Worm (Caenorhabditis elegans): Measurements from ENCODE around the gene srd-42.

DNA sequence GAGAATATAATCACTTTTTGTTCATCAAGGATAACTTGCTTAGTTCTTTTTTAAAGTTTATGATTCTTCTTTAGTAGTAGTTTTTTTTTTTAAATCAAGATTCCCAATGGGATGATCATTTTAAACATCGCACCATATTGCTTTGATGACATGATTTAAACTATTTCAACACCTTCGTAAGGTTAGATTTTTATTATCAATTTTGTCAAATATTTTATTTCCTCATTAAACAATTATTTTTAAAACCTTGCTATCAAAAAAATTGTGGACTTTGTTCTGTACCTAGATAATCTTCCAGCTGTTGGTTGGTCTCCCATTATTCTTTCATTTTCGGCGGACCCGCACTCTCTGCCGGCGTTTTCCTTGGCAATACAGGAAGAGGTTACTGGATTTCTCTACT is 28.1 kb upstream of the srd-42 start, which contains the start of gene sir-2.3:
- TF ChIP-seq snpc-4 (GFP tag; optimal IDR thresholded peaks at IDR 0.05) (no peak), snpc-4 (tag; optimal IDR thresholded peaks at IDR 0.05) (no peak), ama-1 (optimal IDR thresholded peaks at IDR 0.05) (no peak), ama-1 (GFP tag; optimal IDR thresholded peaks at IDR 0.05) (no peak), Y95B8A.8 (GFP tag; IDR thresholded peaks at IDR 0.05) (no peak), K12H6.12 (tag; optimal IDR thresholded peaks at IDR 0.05) (no peak), lin-35 (GFP tag; optimal IDR thresholded peaks at IDR 0.05) (no peak), ZK185.1 (tag; optimal IDR thresholded peaks at IDR 0.05; ENCODE audit: poor library complexity, severe bottlenecking) (no peak), unc-62 (GFP tag; optimal IDR thresholded peaks at IDR 0.05) (no peak), efl-1 (GFP tag; optimal IDR thresholded peaks at IDR 0.05) (no peak), B0261.1 (tag; optimal IDR thresholded peaks at IDR 0.05) (no peak), unc-130 (GFP tag; optimal IDR thresholded peaks at IDR 0.05) (no peak), snpc-1.3 (tag; optimal IDR thresholded peaks at IDR 0.05; ENCODE audit: insufficient read depth) (no peak), zim-3 (tag; optimal IDR thresholded peaks at IDR 0.05) (no peak)
